Fruit fly (Drosophila melanogaster) whole organism, embryonic: Measurements from ENCODE around the gene Actn3.

Experiments
- Ada2b ChIP-seq: fragments of 200-800 bp; sonication (Bioruptor generic); IDR thresholded peaks from 2 replicates; pipeline ENCODE4 v1.3.6; 2022; ENCODE audit warnings: missing biosample characterization, missing genetic modification characterization
- CG10209 ChIP-seq: fragments of 200-800 bp; sonication (Bioruptor generic); optimal IDR thresholded peaks from 3 replicates; lab custom pipeline; 2017; ENCODE audit warnings: missing biosample characterization, mild to moderate bottlenecking, missing genetic modification characterization, missing genetic modification reagents
- CG1024 ChIP-seq: fragments of 200-800 bp; sonication (Bioruptor generic); IDR thresholded peaks from 2 replicates; pipeline ENCODE4 v1.3.6; 2022; ENCODE audit warnings: missing biosample characterization, missing genetic modification characterization
- CG12071 ChIP-seq: fragments of 200-800 bp; sonication (Bioruptor generic); optimal IDR thresholded peaks from 3 replicates; lab custom pipeline; 2018; ENCODE audit warnings: missing biosample characterization, mild to moderate bottlenecking, missing genetic modification characterization
- CG12104 ChIP-seq: fragments of 200-800 bp; sonication (Bioruptor generic); optimal IDR thresholded peaks from 3 replicates; lab custom pipeline; 2016; ENCODE audit warnings: missing biosample characterization, missing genetic modification characterization
- CG13287 ChIP-seq: fragments of 200-800 bp; sonication (Bioruptor generic); IDR thresholded peaks from 2 replicates; pipeline ENCODE4 v1.3.6; 2022; ENCODE audit warnings: missing biosample characterization, missing genetic modification characterization; ENCODE audit not compliant: partially characterized antibody
- CG13624 ChIP-seq: fragments of 200-800 bp; sonication (Bioruptor generic); optimal IDR thresholded peaks from 2 replicates; lab custom pipeline; 2016; ENCODE audit warnings: missing biosample characterization, missing genetic modification characterization
- CG14667 ChIP-seq: fragments of 200-800 bp; sonication (Bioruptor generic); IDR thresholded peaks from 2 replicates; pipeline ENCODE4 v1.3.6; 2022; ENCODE audit warnings: missing biosample characterization, missing genetic modification characterization
- CG14860 ChIP-seq: fragments of 200-800 bp; sonication (Bioruptor generic); IDR thresholded peaks from 3 replicates; pipeline ENCODE4 v1.3.6; 2022; ENCODE audit warnings: missing biosample characterization, missing genetic modification characterization; ENCODE audit not compliant: partially characterized antibody
- CG15601 ChIP-seq: fragments of 200-800 bp; sonication (Bioruptor generic); optimal IDR thresholded peaks from 3 replicates; lab custom pipeline; 2019; ENCODE audit warnings: missing biosample characterization, mild to moderate bottlenecking, missing genetic modification characterization, moderate library complexity
- CG17359 ChIP-seq: fragments of 200-800 bp; sonication (Bioruptor generic); optimal IDR thresholded peaks from 3 replicates; lab custom pipeline; 2018; ENCODE audit warnings: missing biosample characterization, mild to moderate bottlenecking, missing genetic modification characterization, moderate library complexity
- CG17912 ChIP-seq: fragments of 200-800 bp; sonication (Bioruptor generic); optimal IDR thresholded peaks from 2 replicates; lab custom pipeline; 2018; ENCODE audit warnings: missing biosample characterization, mild to moderate bottlenecking, missing genetic modification characterization
- CG18262 ChIP-seq: fragments of 200-800 bp; optimal IDR thresholded peaks from 3 replicates; lab custom pipeline; 2019; ENCODE audit warnings: missing biosample characterization, mild to moderate bottlenecking, missing genetic modification characterization, moderate library complexity
- CG3281 ChIP-seq: fragments of 200-800 bp; sonication (Bioruptor generic); optimal IDR thresholded peaks from 3 replicates; lab custom pipeline; 2017; ENCODE audit warnings: missing biosample characterization, mild to moderate bottlenecking, missing genetic modification characterization
- CG33557 ChIP-seq: fragments of 200-800 bp; sonication (Bioruptor generic); optimal IDR thresholded peaks from 2 replicates; lab custom pipeline; 2019; ENCODE audit warnings: missing biosample characterization, mild to moderate bottlenecking, missing genetic modification characterization, moderate library complexity
- CG3407 ChIP-seq: fragments of 200-800 bp; sonication (Bioruptor generic); optimal IDR thresholded peaks from 2 replicates; lab custom pipeline; 2018; ENCODE audit warnings: missing biosample characterization, mild to moderate bottlenecking, missing genetic modification characterization
- CG7745 ChIP-seq: fragments of 200-800 bp; sonication (Bioruptor generic); optimal IDR thresholded peaks from 2 replicates; lab custom pipeline; 2018; ENCODE audit warnings: missing biosample characterization, mild to moderate bottlenecking, missing genetic modification characterization, moderate library complexity
- CG7987 ChIP-seq: fragments of 200-800 bp; sonication (Bioruptor generic); optimal IDR thresholded peaks from 2 replicates; lab custom pipeline; 2018; ENCODE audit warnings: missing biosample characterization, mild to moderate bottlenecking, missing genetic modification characterization, moderate library complexity
- CG9876 ChIP-seq: fragments of 200-800 bp; sonication (Bioruptor generic); optimal IDR thresholded peaks from 2 replicates; lab custom pipeline; 2016; ENCODE audit warnings: missing biosample characterization, missing genetic modification characterization
- Camta ChIP-seq: fragments of 200-800 bp; sonication (Bioruptor generic); optimal IDR thresholded peaks from 2 replicates; lab custom pipeline; 2016; ENCODE audit warnings: missing biosample characterization, missing genetic modification characterization
- CoRest ChIP-seq: fragments of 200-800 bp; sonication (Bioruptor generic); optimal IDR thresholded peaks from 3 replicates; lab custom pipeline; 2018; ENCODE audit warnings: missing biosample characterization, mild to moderate bottlenecking, missing genetic modification characterization, moderate library complexity
- Deaf1 ChIP-seq: fragments of 200-800 bp; optimal IDR thresholded peaks from 3 replicates; lab custom pipeline; 2019; ENCODE audit warnings: missing biosample characterization, mild to moderate bottlenecking, missing genetic modification characterization, moderate library complexity
- Fer1 ChIP-seq: fragments of 200-800 bp; sonication (Bioruptor generic); optimal IDR thresholded peaks from 2 replicates; lab custom pipeline; 2017; ENCODE audit warnings: missing biosample characterization, mild to moderate bottlenecking, missing genetic modification characterization
- HLH3B ChIP-seq: fragments of 200-800 bp; sonication (Bioruptor generic); IDR thresholded peaks from 2 replicates; pipeline ENCODE4 v1.3.6; 2022; ENCODE audit warnings: missing biosample characterization, missing genetic modification characterization
- HLHmδ ChIP-seq: fragments of 200-800 bp; sonication (Bioruptor generic); optimal IDR thresholded peaks from 2 replicates; lab custom pipeline; 2018; ENCODE audit warnings: missing biosample characterization, mild to moderate bottlenecking, missing genetic modification characterization, moderate library complexity
- Hand ChIP-seq: fragments of 200-800 bp; sonication (Bioruptor generic); optimal IDR thresholded peaks from 2 replicates; lab custom pipeline; 2017; ENCODE audit warnings: mild to moderate bottlenecking, missing biosample characterization, missing genetic modification reagents, missing genetic modification characterization
- Hsf ChIP-seq: fragments of 200-800 bp; sonication (Bioruptor generic); optimal IDR thresholded peaks from 3 replicates; lab custom pipeline; 2016; ENCODE audit warnings: missing biosample characterization, missing genetic modification characterization
- Mad ChIP-seq: fragments of 200-800 bp; sonication (Bioruptor generic); optimal IDR thresholded peaks from 2 replicates; lab custom pipeline; 2016; ENCODE audit warnings: missing biosample characterization, missing genetic modification characterization
- Usf ChIP-seq: fragments of 200-800 bp; sonication (Bioruptor generic); optimal IDR thresholded peaks from 2 replicates; lab custom pipeline; 2017; ENCODE audit warnings: missing genotype, missing biosample characterization, missing genetic modification characterization
- Vsx1 ChIP-seq: fragments of 200-800 bp; sonication (Bioruptor generic); optimal IDR thresholded peaks from 2 replicates; lab custom pipeline; 2017; ENCODE audit warnings: missing biosample characterization, mild to moderate bottlenecking, missing genetic modification characterization, missing genetic modification reagents
- cato ChIP-seq: fragments of 200-800 bp; sonication (Bioruptor generic); optimal IDR thresholded peaks from 2 replicates; lab custom pipeline; 2016; ENCODE audit warnings: missing biosample characterization, missing genetic modification characterization, borderline replicate concordance
- cg ChIP-seq: fragments of 200-800 bp; sonication (Bioruptor generic); optimal IDR thresholded peaks from 3 replicates; lab custom pipeline; 2019; ENCODE audit warnings: missing biosample characterization, mild to moderate bottlenecking, missing genetic modification characterization, moderate library complexity
- chinmo ChIP-seq: fragments of 200-800 bp; sonication (Bioruptor generic); IDR thresholded peaks from 4 replicates; pipeline ENCODE4 v1.3.6; 2022; ENCODE audit warnings: missing biosample characterization, missing genetic modification characterization; ENCODE audit not compliant: partially characterized antibody
- crol ChIP-seq: fragments of 200-800 bp; sonication (Bioruptor generic); IDR thresholded peaks from 2 replicates; pipeline ENCODE4 v1.3.6; 2022; ENCODE audit warnings: missing biosample characterization, missing genetic modification characterization
- gce ChIP-seq: fragments of 200-800 bp; sonication (Bioruptor generic); IDR thresholded peaks from 3 replicates; pipeline ENCODE4 v1.3.6; 2022; ENCODE audit warnings: missing biosample characterization, missing genetic modification characterization
- mirr ChIP-seq: fragments of 200-800 bp; sonication (Bioruptor generic); optimal IDR thresholded peaks from 3 replicates; lab custom pipeline; 2018; ENCODE audit warnings: missing biosample characterization, mild to moderate bottlenecking, missing genetic modification characterization
- nerfin-2 ChIP-seq: fragments of 200-800 bp; sonication (Bioruptor generic); IDR thresholded peaks from 2 replicates; pipeline ENCODE4 v1.3.6; 2022; ENCODE audit warnings: missing biosample characterization, missing genetic modification characterization; ENCODE audit not compliant: partially characterized antibody
- odd ChIP-seq: fragments of 200-800 bp; sonication (Bioruptor generic); optimal IDR thresholded peaks from 2 replicates; lab custom pipeline; 2017; ENCODE audit warnings: missing biosample characterization, mild to moderate bottlenecking, missing genetic modification characterization
- pros ChIP-seq: fragments of 200-800 bp; sonication (Bioruptor generic); optimal IDR thresholded peaks from 3 replicates; lab custom pipeline; 2019; ENCODE audit warnings: missing biosample characterization, mild to moderate bottlenecking, missing genetic modification characterization, moderate library complexity
- ro ChIP-seq: fragments of 200-800 bp; sonication (Bioruptor generic); IDR thresholded peaks from 2 replicates; pipeline ENCODE4 v1.3.6; 2022; ENCODE audit warnings: missing biosample characterization, missing genetic modification characterization
- sc ChIP-seq, 3 experiments: fragments of >200 bp in 2 of 3; fragments of 200-800 bp in 1 of 3; sonication (Bioruptor generic) in 1 of 3; optimal IDR thresholded peaks; 2 replicates in 2 of 3; 3 replicates in 1 of 3; lab custom pipeline; 2017; ENCODE audit warnings: mild to moderate bottlenecking in 1 of 3, missing biosample characterization in 1 of 3, missing genetic modification characterization in 1 of 3, missing genetic modification reagents in 1 of 3
- sens-2 ChIP-seq: fragments of 200-800 bp; sonication (Bioruptor generic); IDR thresholded peaks from 2 replicates; pipeline ENCODE4 v1.3.6; 2022; ENCODE audit warnings: missing biosample characterization, missing genetic modification characterization
- sim ChIP-seq: fragments of 200-800 bp; sonication (Bioruptor generic); IDR thresholded peaks from 2 replicates; pipeline ENCODE4 v1.3.6; 2022; ENCODE audit warnings: missing biosample characterization, missing genetic modification characterization
- slp2 ChIP-seq: fragments of 200-800 bp; sonication (Bioruptor generic); optimal IDR thresholded peaks from 2 replicates; lab custom pipeline; 2016; ENCODE audit warnings: missing biosample characterization, missing genetic modification characterization
- tgo ChIP-seq: fragments of 200-800 bp; sonication (Bioruptor generic); IDR thresholded peaks from 3 replicates; pipeline ENCODE4 v1.3.6; 2022; ENCODE audit warnings: missing biosample characterization, missing genetic modification characterization
- wdn ChIP-seq: fragments of 200-800 bp; sonication (Bioruptor generic); IDR thresholded peaks from 2 replicates; pipeline ENCODE4 v1.3.6; 2022; ENCODE audit warnings: missing biosample characterization, missing genetic modification characterization
- zfh1 ChIP-seq: fragments of 200-800 bp; sonication (Bioruptor generic); IDR thresholded peaks from 3 replicates; pipeline ENCODE4 v1.3.6; 2022; ENCODE audit warnings: missing biosample characterization, missing genetic modification characterization

The Actn3 gene

DNA sequence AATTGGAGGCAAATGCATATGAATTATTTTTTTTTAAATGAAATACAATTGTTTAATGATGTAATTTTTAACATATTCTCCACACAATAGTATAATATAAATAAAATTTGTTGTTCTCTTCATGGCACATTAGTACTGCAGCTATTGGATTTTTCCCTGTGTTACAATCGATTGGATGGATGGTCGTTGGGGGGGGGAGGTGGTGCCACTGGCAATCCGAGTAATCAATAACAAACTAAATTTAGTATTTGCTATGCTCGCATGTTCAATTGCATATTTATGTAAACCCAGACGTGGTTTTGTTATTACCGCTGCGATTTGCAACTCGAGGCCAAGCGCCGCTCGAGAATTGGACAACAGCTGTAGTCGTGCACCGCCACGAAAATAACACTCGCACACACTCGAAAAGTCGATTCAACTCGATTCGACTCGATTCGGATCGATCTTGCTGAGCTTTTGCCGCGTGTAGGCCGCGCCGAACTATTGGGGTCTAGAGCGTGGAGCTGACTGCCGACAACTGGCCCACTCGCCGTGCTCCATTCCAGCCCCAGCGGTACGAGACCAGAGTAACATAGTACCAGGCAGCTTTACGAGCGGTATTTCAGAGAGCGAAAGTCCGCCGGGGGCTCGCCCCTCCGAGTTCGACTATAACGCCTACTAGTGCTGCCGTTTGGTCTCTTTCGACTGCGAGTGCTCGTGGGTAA is 9.8 kb upstream of the Actn3 start, which contains the start of gene CG18622 (continued):
- no peak for TF ChIP-seq sim (GFP tag; lab: Robert Waterston, UW)
- TF ChIP-seq sens-2 (GFP tag; lab: Robert Waterston, UW): no peak
- TF ChIP-seq CG14860: no peak
- TF ChIP-seq CG10209 (GFP tag; lab: Kevin White, UChicago): no peak
- TF ChIP-seq CG12104: no peak
- TF ChIP-seq wdn (GFP tag; lab: Robert Waterston, UW): no peak
- TF ChIP-seq CG18262 (tag; lab: Kevin White, UChicago): peak; percentile 3
- no peak for TF ChIP-seq CG12071 (GFP tag; lab: Kevin White, UChicago)
- TF ChIP-seq Fer1: no peak
- TF ChIP-seq odd (GFP tag; lab: Kevin White, UChicago): no peak
- no peak for TF ChIP-seq CG13624 (GFP tag; lab: Kevin White, UChicago)
- TF ChIP-seq Ada2b (GFP tag; lab: Robert Waterston, UW): 0 out of 2 replicates have a peak, but pooled peaks have one; percentile 3
- peak; percentile 7 for TF ChIP-seq cg (GFP tag; lab: Kevin White, UChicago)
- TF ChIP-seq ro (GFP tag; lab: Robert Waterston, UW): no peak
- TF ChIP-seq CG7745 (tag; lab: Kevin White, UChicago): no peak
- no peak for TF ChIP-seq Camta (GFP tag; lab: Kevin White, UChicago)
- no peak for TF ChIP-seq CG17912 (GFP tag; lab: Kevin White, UChicago)
- peak; percentile 62 for TF ChIP-seq crol (GFP tag; lab: Robert Waterston, UW)
- TF ChIP-seq sc (optimal IDR thresholded peaks at IDR 0.05; lab: Kevin White, UChicago): no peak
- TF ChIP-seq sc (GFP tag; optimal IDR thresholded peaks at IDR 0.05; lab: Kevin White, UChicago): peak; percentile 23
- TF ChIP-seq CG14667: no peak
- TF ChIP-seq pros (GFP tag; lab: Kevin White, UChicago): no peak
- no peak; the same call in 2 of the 4 replicates for TF ChIP-seq chinmo
- no peak for TF ChIP-seq gce
- peak; percentile 52; the same call in 1 of the 2 replicates for TF ChIP-seq HLH3B (GFP tag; lab: Robert Waterston, UW)
- no peak for TF ChIP-seq Mad (GFP tag; lab: Kevin White, UChicago)
- TF ChIP-seq mirr (GFP tag; lab: Kevin White, UChicago): peak; percentile 75
- TF ChIP-seq nerfin-2 (GFP tag; lab: Robert Waterston, UW): 0 out of 2 replicates have a peak, but pooled peaks have one; percentile 19
- no peak for TF ChIP-seq CG15601 (tag; lab: Kevin White, UChicago)
- TF ChIP-seq Hand (GFP tag; lab: Kevin White, UChicago): no peak
- no peak for TF ChIP-seq CG17359
- TF ChIP-seq CG3281 (GFP tag; lab: Kevin White, UChicago): no peak
- no peak for TF ChIP-seq Usf
- no peak for TF ChIP-seq Hsf (GFP tag; lab: Kevin White, UChicago)
- peak; percentile 26 for TF ChIP-seq CG7987 (GFP tag; lab: Kevin White, UChicago)
- TF ChIP-seq cato: no peak
- no peak for TF ChIP-seq Vsx1 (GFP tag; lab: Kevin White, UChicago)
- TF ChIP-seq slp2 (GFP tag; lab: Kevin White, UChicago): no peak
- peak; percentile 88 for TF ChIP-seq Deaf1 (tag; lab: Kevin White, UChicago)
- TF ChIP-seq CoRest: peak; percentile 8
- no peak for TF ChIP-seq tgo (GFP tag; lab: Robert Waterston, UW)
- TF ChIP-seq CG13287 (GFP tag; lab: Robert Waterston, UW): peak; percentile 63; the same call in 1 of the 2 replicates
- no peak for TF ChIP-seq CG1024
- no peak for TF ChIP-seq HLHmδ (GFP tag; lab: Kevin White, UChicago)
- TF ChIP-seq zfh1 (GFP tag; lab: Robert Waterston, UW): no peak
- peak; percentile 4 for TF ChIP-seq CG3407 (GFP tag; lab: Kevin White, UChicago)
- TF ChIP-seq CG9876: no peak
- TF ChIP-seq CG33557: no peak
